Worm (Caenorhabditis elegans): ENCODE data around the gene fbxc-48.

- no peak for TF ChIP-seq skn-1 (tag; optimal IDR thresholded peaks at IDR 0.05)
- TF ChIP-seq nhr-25 (tag; optimal IDR thresholded peaks at IDR 0.05) = no peak
- no peak for TF ChIP-seq nhr-11 (tag; optimal IDR thresholded peaks at IDR 0.05)
- TF ChIP-seq nhr-237 (tag; optimal IDR thresholded peaks at IDR 0.05) = no peak
- no peak for TF ChIP-seq egl-27 (tag; optimal IDR thresholded peaks at IDR 0.05)
- TF ChIP-seq unc-62 (GFP tag; optimal IDR thresholded peaks at IDR 0.05) = no peak
- TF ChIP-seq ama-1 (optimal IDR thresholded peaks at IDR 0.05) = no peak
- no peak for TF ChIP-seq R02D3.7 (tag; optimal IDR thresholded peaks at IDR 0.05)
- no peak for TF ChIP-seq zag-1 (tag; optimal IDR thresholded peaks at IDR 0.05)
- TF ChIP-seq ztf-4 (tag; optimal IDR thresholded peaks at IDR 0.05) = no peak
- TF ChIP-seq ZK546.5 (tag; optimal IDR thresholded peaks at IDR 0.05) = no peak
- TF ChIP-seq ceh-16 (tag; optimal IDR thresholded peaks at IDR 0.05) = no peak
- TF ChIP-seq ceh-82 (tag; optimal IDR thresholded peaks at IDR 0.05) = no peak
Observed at ce11 chrII:724004-724403, 16.7 kb downstream of the fbxc-48 start.

Data from whole organism, L2 larva.